Fruit fly (Drosophila melanogaster): ENCODE data around the gene CG13678.
A peak's percentile ranks its signal among the peaks of the same experiment; 100 is the strongest.

Gene CG13678

DNA sequence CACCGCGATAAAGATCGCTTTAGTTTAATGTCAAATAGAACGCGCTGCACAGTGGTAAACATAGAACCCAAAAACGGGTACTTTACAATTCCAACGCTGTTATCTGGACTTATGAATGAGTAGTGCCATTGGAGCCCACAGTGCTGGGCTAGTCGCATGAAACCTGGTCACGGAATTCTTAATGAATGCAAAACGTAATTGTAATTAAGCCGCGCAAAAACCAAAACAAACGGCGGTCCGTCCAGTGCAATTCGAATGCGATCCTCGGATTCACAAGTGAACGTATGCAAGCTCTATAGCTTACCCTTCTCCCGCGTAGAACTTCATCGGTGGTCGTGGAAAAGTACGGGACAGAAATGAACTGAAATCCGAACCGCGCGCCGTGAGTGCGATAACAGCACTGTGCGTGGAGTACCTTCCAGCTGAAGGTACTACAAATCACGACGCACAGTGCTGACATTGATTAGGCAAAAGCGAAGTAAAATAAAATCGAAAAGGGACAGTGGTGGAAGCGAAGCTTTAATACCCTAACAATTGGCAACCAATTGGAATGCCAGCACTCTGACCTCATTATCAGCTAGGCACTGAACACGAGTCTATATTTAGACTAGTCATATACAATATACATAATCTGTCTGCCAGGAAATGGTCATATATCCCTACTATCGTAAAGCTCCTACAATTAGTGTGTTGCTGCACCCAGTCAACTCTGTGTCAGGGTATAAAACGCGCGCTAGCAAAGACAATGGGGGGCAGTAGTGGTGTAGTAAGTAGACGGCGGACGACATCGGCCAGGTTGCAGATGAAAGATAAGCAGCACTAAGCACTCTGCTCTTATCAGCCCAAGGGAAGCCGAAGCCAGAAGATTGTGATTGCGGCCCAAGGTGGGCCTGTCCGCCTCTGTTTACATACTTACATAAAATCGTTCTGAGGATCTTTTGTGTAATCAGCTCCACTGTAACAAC is 36.4 kb upstream of the CG13678 start (continued):
- TF ChIP-seq nmo (GFP tag; optimal IDR thresholded peaks at IDR 0.05) = peak; percentile 37
- TF ChIP-seq CG10959 (GFP tag; IDR thresholded peaks at IDR 0.05) = no peak
- peak; percentile 56 for TF ChIP-seq Xbp1 (GFP tag; optimal IDR thresholded peaks at IDR 0.05)
- peak; percentile 46; the same call in 1 of the 2 replicates for TF ChIP-seq ara (GFP tag; IDR thresholded peaks at IDR 0.05)
- peak; percentile 75 for TF ChIP-seq dysf (GFP tag; IDR thresholded peaks at IDR 0.05)
- TF ChIP-seq ash1 (GFP tag; optimal IDR thresholded peaks at IDR 0.05) = no peak
- no peak for TF ChIP-seq CG17186 (GFP tag; optimal IDR thresholded peaks at IDR 0.05)
- peak; percentile 63 for TF ChIP-seq Mes4 (GFP tag; optimal IDR thresholded peaks at IDR 0.05)
- no peak for TF ChIP-seq Nf-YA (GFP tag; IDR thresholded peaks at IDR 0.05)
- no peak for TF ChIP-seq CTCF (GFP tag; optimal IDR thresholded peaks at IDR 0.05)
- TF ChIP-seq BtbVII (GFP tag; optimal IDR thresholded peaks at IDR 0.05) = peak; percentile 23
- TF ChIP-seq unc-4 (GFP tag; IDR thresholded peaks at IDR 0.05; ENCODE audit: partially characterized antibody) = no peak
- peak; percentile 67 for TF ChIP-seq CG7786 (GFP tag; optimal IDR thresholded peaks at IDR 0.05)
- TF ChIP-seq CG2202 (tag; optimal IDR thresholded peaks at IDR 0.05) = no peak
- no peak for TF ChIP-seq dm (GFP tag; optimal IDR thresholded peaks at IDR 0.05)
- TF ChIP-seq Meics (GFP tag; optimal IDR thresholded peaks at IDR 0.05) = no peak
- no peak for TF ChIP-seq YL-1 (GFP tag; optimal IDR thresholded peaks at IDR 0.05)
- TF ChIP-seq nerfin-1 (tag; optimal IDR thresholded peaks at IDR 0.05) = peak; percentile 2
- TF ChIP-seq CG9437 (GFP tag; optimal IDR thresholded peaks at IDR 0.05) = no peak
- TF ChIP-seq gsb-n (tag; optimal IDR thresholded peaks at IDR 0.05) = no peak
- TF ChIP-seq CG3847 (GFP tag; IDR thresholded peaks at IDR 0.05) = peak; percentile 23; the same call in 1 of the 2 replicates
- peak; percentile 41 for TF ChIP-seq Hmr (GFP tag; optimal IDR thresholded peaks at IDR 0.05)
- no peak for TF ChIP-seq gt (GFP tag; IDR thresholded peaks at IDR 0.05)
- TF ChIP-seq seq (GFP tag; IDR thresholded peaks at IDR 0.05) = peak; percentile 47
- no peak for TF ChIP-seq CG7963 (GFP tag; IDR thresholded peaks at IDR 0.05; ENCODE audit: partially characterized antibody)
- TF ChIP-seq CG6175 (GFP tag; IDR thresholded peaks at IDR 0.05) = 0 out of 3 replicates have a peak, but pooled peaks have one; percentile 44
- peak; percentile 18 for TF ChIP-seq Fer2 (tag; optimal IDR thresholded peaks at IDR 0.05)
- no peak for TF ChIP-seq aop (GFP tag; IDR thresholded peaks at IDR 0.05)
- TF ChIP-seq Eip74EF (GFP tag; optimal IDR thresholded peaks at IDR 0.05) = peak in 1 of 2 experiments; percentile 27
- peak; percentile 55 for TF ChIP-seq CG12391 (tag; optimal IDR thresholded peaks at IDR 0.05)
- peak; percentile 36 for TF ChIP-seq esg (GFP tag; conservative IDR thresholded peaks at IDR 0.05)
- TF ChIP-seq CG15601 (tag; optimal IDR thresholded peaks at IDR 0.05) = no peak
- TF ChIP-seq sens (GFP tag) = peak; percentile 89
- TF ChIP-seq B-H1 (GFP tag; IDR thresholded peaks at IDR 0.05) = no peak; the same call in 2 of the 3 replicates
- TF ChIP-seq knrl (GFP tag; IDR thresholded peaks at IDR 0.05; ENCODE audit: partially characterized antibody) = no peak
- TF ChIP-seq sens-2 (GFP tag; IDR thresholded peaks at IDR 0.05) = peak; percentile 86
- peak; percentile 12 for TF ChIP-seq CG13624 (GFP tag; optimal IDR thresholded peaks at IDR 0.05)
- TF ChIP-seq org-1 (GFP tag; optimal IDR thresholded peaks at IDR 0.05) = no peak
- no peak for TF ChIP-seq CG33213 (GFP tag; optimal IDR thresholded peaks at IDR 0.05)
- TF ChIP-seq CG2199 (GFP tag; IDR thresholded peaks at IDR 0.05) = no peak
- no peak for TF ChIP-seq croc (GFP tag; conservative IDR thresholded peaks at IDR 0.05)
- no peak for TF ChIP-seq CG4617 (GFP tag; optimal IDR thresholded peaks at IDR 0.05; ENCODE audit: borderline replicate concordance)
- TF ChIP-seq Asciz (GFP tag; optimal IDR thresholded peaks at IDR 0.05) = no peak
- no peak for TF ChIP-seq dati (GFP tag; IDR thresholded peaks at IDR 0.05)
- peak; percentile 52 for TF ChIP-seq E2f1 (GFP tag; IDR thresholded peaks at IDR 0.05)
- TF ChIP-seq CG3407 (GFP tag; optimal IDR thresholded peaks at IDR 0.05) = no peak
- TF ChIP-seq pros (GFP tag; optimal IDR thresholded peaks at IDR 0.05) = peak; percentile 9
- TF ChIP-seq Ssrp (tag; optimal IDR thresholded peaks at IDR 0.05) = peak; percentile 26
- no peak for TF ChIP-seq CG9876 (GFP tag; optimal IDR thresholded peaks at IDR 0.05)

All from whole organism, embryonic.